Worm (Caenorhabditis elegans): ENCODE measurements around the gene F26G1.11.

F26G1.11 gene

DNA sequence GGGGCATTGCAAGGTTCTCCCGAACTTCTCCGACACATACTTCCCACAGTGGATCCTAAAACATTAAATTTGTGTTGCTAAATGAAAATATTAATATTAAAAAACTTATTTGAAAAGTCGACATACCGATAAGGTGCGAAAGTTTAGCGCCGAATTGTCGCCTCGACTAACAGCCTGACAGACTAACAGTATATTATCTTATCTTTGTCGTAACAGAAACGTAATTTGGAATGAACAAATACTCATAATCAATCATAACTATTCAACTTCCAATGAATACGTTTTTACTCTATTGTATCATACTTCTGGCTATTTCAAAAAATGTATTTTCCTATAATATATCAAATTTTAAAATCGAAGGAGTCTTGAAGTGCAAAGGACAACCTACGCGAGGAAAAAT, at the start of gene F26G1.11:
Gene F26G1.11, plus strand, starts transcription at position 205 of the 400 bp plus-strand sequence.
- TF ChIP-seq elt-2 (tag; optimal IDR thresholded peaks at IDR 0.05) (peak; percentile 68), ceh-9 (tag; optimal IDR thresholded peaks at IDR 0.05) (no peak), lim-6 (tag; optimal IDR thresholded peaks at IDR 0.05) (no peak), fax-1 (tag; optimal IDR thresholded peaks at IDR 0.05) (no peak)

DNA sequence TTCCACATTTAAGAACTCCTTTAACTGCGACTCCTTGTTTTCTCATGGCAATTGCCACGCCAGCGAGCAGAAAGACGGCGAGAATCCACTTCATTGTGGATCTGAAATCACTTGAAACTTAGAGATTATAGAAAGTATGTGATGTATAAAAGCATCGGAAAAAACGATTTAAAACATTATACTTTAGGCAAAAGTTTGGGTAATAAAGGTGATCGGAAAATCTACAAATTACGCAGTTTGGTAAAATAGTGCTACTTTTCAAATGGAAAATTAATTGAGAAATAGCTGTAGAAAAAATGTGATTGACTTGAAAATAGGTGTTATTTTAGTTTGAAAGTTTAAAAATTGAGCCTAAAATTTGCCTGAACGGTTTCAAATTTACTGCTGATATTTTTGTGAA, 49.2 kb upstream of the F26G1.11 start, which contains the start of gene ttr-41:
Gene ttr-41, minus strand, starts transcription at position 101 of the 400 bp plus-strand sequence.
- TF ChIP-seq hlh-15 (tag; optimal IDR thresholded peaks at IDR 0.05) (no peak), nhr-232 (tag; optimal IDR thresholded peaks at IDR 0.05) (no peak), ceh-31 (tag; optimal IDR thresholded peaks at IDR 0.05) (no peak), pqm-1 (tag; optimal IDR thresholded peaks at IDR 0.05) (no peak), ceh-6 (GFP tag; optimal IDR thresholded peaks at IDR 0.05) (no peak), ceh-30 (tag; optimal IDR thresholded peaks at IDR 0.05) (no peak), elt-4 (tag; optimal IDR thresholded peaks at IDR 0.05) (no peak), C08G9.2 (tag; optimal IDR thresholded peaks at IDR 0.05) (no peak), K02D7.2 (tag; optimal IDR thresholded peaks at IDR 0.05) (no peak), ceh-48 (tag; optimal IDR thresholded peaks at IDR 0.05) (no peak), ztf-16 (tag; optimal IDR thresholded peaks at IDR 0.05) (no peak)

DNA sequence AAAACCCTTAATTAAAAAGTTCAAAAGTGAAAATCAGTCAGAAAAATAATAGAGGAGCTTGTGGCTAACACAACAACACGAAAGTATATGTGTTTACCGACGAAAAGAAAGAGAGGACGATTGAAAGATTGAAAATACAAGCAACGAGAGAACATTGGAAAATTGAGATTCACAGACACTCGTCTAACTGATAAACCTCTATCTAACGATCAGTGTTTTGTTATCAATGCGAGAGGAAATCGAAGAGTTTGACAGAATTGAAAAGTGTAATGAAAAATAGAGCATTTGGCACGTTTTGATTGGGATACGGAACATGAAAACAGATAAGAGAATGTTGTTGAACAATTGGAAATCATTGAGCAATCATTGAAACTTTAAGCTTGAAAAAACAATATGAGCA, 48.2 kb upstream of the F26G1.11 start:
- TF ChIP-seq hlh-6 (tag; optimal IDR thresholded peaks at IDR 0.05) (no peak), elt-2 (tag; optimal IDR thresholded peaks at IDR 0.05) (peak; percentile 93), ceh-22 (tag; optimal IDR thresholded peaks at IDR 0.05) (no peak)

DNA sequence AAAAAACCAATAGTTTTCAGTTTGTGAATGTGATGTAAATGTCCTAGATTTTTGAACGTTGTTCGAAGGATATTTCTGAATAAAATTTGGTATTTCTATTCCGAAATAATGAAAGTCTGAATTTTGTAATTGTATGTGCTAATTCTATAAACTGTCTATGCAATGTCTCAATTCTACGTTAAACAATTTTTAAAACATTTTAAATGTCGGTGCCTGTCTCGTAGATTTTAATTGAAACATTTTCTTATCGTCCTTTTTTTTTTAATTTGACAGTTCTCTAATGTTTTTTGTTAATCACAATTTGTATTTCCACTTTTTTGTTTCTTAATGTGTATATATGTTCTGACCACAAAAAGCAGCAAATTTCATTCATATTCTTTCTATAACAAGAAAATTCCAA, 47.2 kb upstream of the F26G1.11 start, which contains the start of gene F41C3.7:
Gene F41C3.7, plus strand, starts transcription at position 301 of the 400 bp plus-strand sequence.
- no peak for TF ChIP-seq syd-9 (tag; optimal IDR thresholded peaks at IDR 0.05)

DNA sequence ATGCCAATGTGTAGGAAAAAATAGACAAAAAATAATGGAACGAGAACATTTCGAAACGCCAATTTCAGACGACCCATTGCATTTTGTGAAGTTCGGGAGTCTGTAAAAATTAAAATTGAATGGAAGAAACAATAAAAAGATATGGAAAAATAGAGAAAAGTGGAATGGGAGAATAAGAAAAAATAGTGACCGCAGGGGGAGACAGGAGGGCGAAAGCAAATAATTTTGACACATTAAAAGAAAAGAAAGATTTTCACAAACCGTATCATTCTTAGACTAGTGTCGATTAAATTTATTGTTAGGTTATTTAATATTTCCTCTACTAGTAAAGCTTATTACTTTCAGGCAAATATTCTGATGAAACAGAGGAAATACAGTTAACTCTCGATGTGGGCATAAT, 43.1 kb upstream of the F26G1.11 start, which contains the start of gene F41C3.11:
Gene F41C3.11, minus strand, starts transcription at position 101 of the 400 bp plus-strand sequence.
- TF ChIP-seq hlh-15 (tag; optimal IDR thresholded peaks at IDR 0.05) (no peak), pros-1 (tag; optimal IDR thresholded peaks at IDR 0.05) (no peak), sox-4 (tag; optimal IDR thresholded peaks at IDR 0.05) (no peak), dmd-4 (tag; optimal IDR thresholded peaks at IDR 0.05; ENCODE audit: borderline replicate concordance) (no peak), ceh-2 (tag; optimal IDR thresholded peaks at IDR 0.05) (no peak), syd-9 (tag; optimal IDR thresholded peaks at IDR 0.05) (no peak), unc-42 (tag; optimal IDR thresholded peaks at IDR 0.05) (no peak), lin-11 (tag; optimal IDR thresholded peaks at IDR 0.05) (no peak), ceh-18 (tag; optimal IDR thresholded peaks at IDR 0.05) (no peak), ztf-16 (tag; optimal IDR thresholded peaks at IDR 0.05) (no peak), eyg-1 (tag; optimal IDR thresholded peaks at IDR 0.05) (no peak), pqm-1 (tag; optimal IDR thresholded peaks at IDR 0.05) (no peak), Y22D7AL.16 (tag; optimal IDR thresholded peaks at IDR 0.05) (no peak), fkh-6 (tag; optimal IDR thresholded peaks at IDR 0.05) (no peak), pag-3 (tag; optimal IDR thresholded peaks at IDR 0.05; ENCODE audit: borderline replicate concordance) (no peak), ceh-31 (tag; optimal IDR thresholded peaks at IDR 0.05) (no peak), unc-86 (tag; optimal IDR thresholded peaks at IDR 0.05) (no peak), nfya-1 (tag; optimal IDR thresholded peaks at IDR 0.05) (no peak), npax-4 (tag; optimal IDR thresholded peaks at IDR 0.05) (no peak)

DNA sequence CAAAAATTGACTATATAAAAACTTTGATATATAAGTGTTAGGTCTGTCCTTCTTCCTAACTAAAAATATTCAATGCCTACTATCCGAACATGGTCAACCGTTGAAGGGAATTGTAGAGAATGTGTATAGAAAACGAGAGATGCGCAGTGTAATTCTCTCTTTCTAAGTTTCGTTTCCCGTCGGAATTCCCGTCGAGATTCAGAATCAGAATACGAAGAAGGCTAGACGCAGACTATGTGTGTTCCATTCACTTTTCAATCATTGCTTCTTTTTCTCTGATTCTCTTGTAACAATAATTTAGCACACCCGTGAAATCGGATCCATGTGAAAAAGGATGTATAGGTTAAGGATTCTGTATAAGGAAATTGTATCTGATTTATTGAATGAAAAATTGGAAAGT, 42.5 kb upstream of the F26G1.11 start:
- no peak for TF ChIP-seq gmeb-2 (tag; optimal IDR thresholded peaks at IDR 0.05)
- TF ChIP-seq fkh-6 (tag; optimal IDR thresholded peaks at IDR 0.05), result no peak
- TF ChIP-seq ceh-9 (tag; optimal IDR thresholded peaks at IDR 0.05), result no peak
- TF ChIP-seq ceh-34 (tag; optimal IDR thresholded peaks at IDR 0.05), result no peak
- TF ChIP-seq K02D7.2 (tag; optimal IDR thresholded peaks at IDR 0.05), result no peak
- TF ChIP-seq hlh-6 (tag; optimal IDR thresholded peaks at IDR 0.05), result no peak
- TF ChIP-seq pha-2 (tag; optimal IDR thresholded peaks at IDR 0.05), result no peak

Measured in whole organism, late embryonic.